Worm (Caenorhabditis elegans): Measurements from ENCODE around the gene bath-30.

Gene bath-30

ce11 chrII:3378275-3378674 lies 32.1 kb upstream of the bath-30 start, which contains the start of gene Y49F6C.2:
Gene Y49F6C.2 (plus strand): TSS chrII:3378575.
- TF ChIP-seq ceh-62 (tag; optimal IDR thresholded peaks at IDR 0.05) = no peak
- TF ChIP-seq nhr-42 (GFP tag; IDR thresholded peaks at IDR 0.05) = no peak
- TF ChIP-seq R02D3.7 (tag; optimal IDR thresholded peaks at IDR 0.05) = no peak
- no peak for TF ChIP-seq fos-1 (tag; optimal IDR thresholded peaks at IDR 0.05)

DNA sequence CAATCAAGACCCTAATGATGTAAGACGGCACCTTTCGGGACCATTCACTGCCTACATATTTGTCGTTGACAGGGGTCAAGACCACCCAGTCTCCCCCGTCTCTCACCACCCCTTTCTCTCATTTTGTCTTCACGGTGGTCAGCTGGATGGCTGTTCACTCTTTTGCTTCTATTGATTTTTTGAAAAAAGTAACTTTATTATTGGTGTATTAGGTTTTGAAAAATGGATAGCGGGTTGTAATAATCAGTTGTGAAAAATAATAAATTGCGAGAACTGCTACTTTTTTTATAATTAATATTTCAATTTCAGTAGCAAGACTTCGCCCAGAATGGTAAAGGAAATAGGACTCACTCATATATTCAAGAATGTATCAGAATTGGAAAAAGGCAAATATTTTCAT lies 30.6 kb upstream of the bath-30 start, which contains the start of gene bath-9:
bath-9 (plus strand) TSS at position 301 of the 400 bp plus-strand sequence.
- TF ChIP-seq rbr-2 (tag; optimal IDR thresholded peaks at IDR 0.05) = no peak
- no peak for TF ChIP-seq php-3 (GFP tag; IDR thresholded peaks at IDR 0.05)
- no peak for TF ChIP-seq spr-3 (GFP tag; optimal IDR thresholded peaks at IDR 0.05)

- TF ChIP-seq ztf-7 (tag; optimal IDR thresholded peaks at IDR 0.05) (no peak), hmg-1.1 (GFP tag; IDR thresholded peaks at IDR 0.05) (no peak), pqm-1 (tag; optimal IDR thresholded peaks at IDR 0.05) (no peak), unc-62 (GFP tag; optimal IDR thresholded peaks at IDR 0.05 in 1 of 2) (peak in 1 of 2 experiments; percentile 92), unc-62 (tag; optimal IDR thresholded peaks at IDR 0.05) (no peak)
Measured at ce11 chrII:3375302-3375701, 29.1 kb upstream of the bath-30 start.

DNA sequence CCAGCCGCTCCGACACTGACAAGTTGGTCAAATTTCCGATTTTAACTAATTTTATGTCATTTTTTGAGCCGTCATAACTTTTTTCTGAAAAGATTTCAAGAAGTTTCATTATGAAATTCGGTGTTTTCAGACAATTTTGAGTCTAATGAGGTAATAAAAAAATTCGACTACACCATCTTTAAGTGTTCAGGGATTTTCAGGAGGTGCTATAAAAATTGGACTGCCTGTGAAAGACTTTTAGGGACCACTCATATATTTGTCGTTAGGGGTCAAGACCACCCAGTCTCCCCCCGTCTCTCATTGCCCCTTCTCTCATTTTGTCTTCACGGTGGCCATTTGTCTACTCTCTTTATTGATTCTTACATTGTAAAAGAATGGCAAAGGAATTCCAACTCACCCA lies 28.6 kb upstream of the bath-30 start, which contains the start of gene bath-10:
bath-10 (plus strand) TSS at position 301 of the 400 bp plus-strand sequence.
- TF ChIP-seq Y105C5A.15 (GFP tag; IDR thresholded peaks at IDR 0.05) (no peak), spr-1 (tag; optimal IDR thresholded peaks at IDR 0.05) (no peak), zip-2 (tag; optimal IDR thresholded peaks at IDR 0.05) (no peak), nhr-10 (tag; optimal IDR thresholded peaks at IDR 0.05) (no peak), dmd-9 (GFP tag; IDR thresholded peaks at IDR 0.05) (no peak), R02D3.7 (tag; optimal IDR thresholded peaks at IDR 0.05) (no peak)

ce11 chrII:3373875-3374274 lies 27.7 kb upstream of the bath-30 start:
- TF ChIP-seq daf-19 (GFP tag; conservative IDR thresholded peaks at IDR 0.05) (no peak), zag-1 (tag; optimal IDR thresholded peaks at IDR 0.05) (no peak), egl-43 (GFP tag; IDR thresholded peaks at IDR 0.05) (no peak), lim-7 (GFP tag; IDR thresholded peaks at IDR 0.05) (no peak), mxl-2 (GFP tag; conservative IDR thresholded peaks at IDR 0.05) (no peak), nhr-48 (tag; optimal IDR thresholded peaks at IDR 0.05) (no peak), Y5F2A.4 (GFP tag; optimal IDR thresholded peaks at IDR 0.05) (no peak), fkh-10 (GFP tag; optimal IDR thresholded peaks at IDR 0.05) (no peak), lin-38 (GFP tag; IDR thresholded peaks at IDR 0.05) (no peak), Y75B8A.6 (GFP tag; IDR thresholded peaks at IDR 0.05) (no peak), F49E8.2 (tag; optimal IDR thresholded peaks at IDR 0.05; ENCODE audit: borderline replicate concordance) (no peak), vab-7 (GFP tag; IDR thresholded peaks at IDR 0.05) (no peak), aha-1 (tag) (no peak), aly-2 (tag; optimal IDR thresholded peaks at IDR 0.05) (no peak), duxl-1 (tag; optimal IDR thresholded peaks at IDR 0.05; ENCODE audit: poor library complexity) (no peak), T20F7.1 (GFP tag; optimal IDR thresholded peaks at IDR 0.05) (no peak), spr-3 (GFP tag; optimal IDR thresholded peaks at IDR 0.05) (no peak), hif-1 (tag; optimal IDR thresholded peaks at IDR 0.05) (no peak), ama-1 (optimal IDR thresholded peaks at IDR 0.05) (no peak)

DNA sequence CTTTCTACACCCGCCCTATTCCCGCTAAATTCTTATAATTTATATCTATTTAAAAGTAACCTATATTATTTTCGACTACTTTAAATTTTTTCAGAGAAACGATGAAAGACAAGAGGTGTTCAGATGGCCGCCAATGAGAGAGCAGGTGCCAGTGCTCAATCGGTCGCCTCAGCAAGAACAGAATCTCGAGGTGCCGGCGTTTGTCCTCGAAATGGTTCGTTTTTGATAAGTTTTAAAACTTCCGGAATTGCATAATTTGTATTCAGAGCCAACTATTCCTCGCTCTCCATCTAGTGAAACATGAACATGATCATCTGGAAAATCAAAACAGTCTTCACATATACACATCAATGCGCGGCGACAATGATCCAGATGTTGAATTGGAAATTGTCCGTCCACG lies 24.8 kb upstream of the bath-30 start, which contains the start of gene bath-23:
bath-23 (plus strand) TSS at position 301 of the 400 bp plus-strand sequence.
- TF ChIP-seq fos-1 (tag; optimal IDR thresholded peaks at IDR 0.05) = no peak
- TF ChIP-seq nhr-25 (tag; optimal IDR thresholded peaks at IDR 0.05; ENCODE audit: borderline replicate concordance, insufficient read depth) = no peak
- no peak for TF ChIP-seq nhr-6 (tag; optimal IDR thresholded peaks at IDR 0.05)
- TF ChIP-seq nhr-111 (GFP tag; optimal IDR thresholded peaks at IDR 0.05) = no peak
- no peak for TF ChIP-seq tag-97 (GFP tag; IDR thresholded peaks at IDR 0.05)
- no peak for TF ChIP-seq lin-39 (tag; optimal IDR thresholded peaks at IDR 0.05)
- TF ChIP-seq zag-1 (tag; optimal IDR thresholded peaks at IDR 0.05) = no peak
- no peak for TF ChIP-seq Y75B8A.6 (GFP tag; IDR thresholded peaks at IDR 0.05)
- no peak for TF ChIP-seq unc-39 (tag; optimal IDR thresholded peaks at IDR 0.05)
- TF ChIP-seq cey-2 (tag; optimal IDR thresholded peaks at IDR 0.05; ENCODE audit: borderline replicate concordance, insufficient read depth) = no peak
- no peak for TF ChIP-seq dmd-8 (GFP tag; IDR thresholded peaks at IDR 0.05)
- TF ChIP-seq F37D6.2 (tag; optimal IDR thresholded peaks at IDR 0.05) = no peak
- TF ChIP-seq lin-29 (GFP tag; IDR thresholded peaks at IDR 0.05) = no peak

Data from whole organism, L4 larva.